Worm (Caenorhabditis elegans) whole organism, L1 larva: ENCODE data around the gene Y77E11A.12.

Source experiments
- C34B4.2 ChIP-seq: sonication (generic microtip); optimal IDR thresholded peaks from 2 replicates; lab custom pipeline; 2017; ENCODE audit warnings: mild to moderate bottlenecking, missing genetic modification characterization, missing compliant biosample characterization
- F16B12.6 ChIP-seq: fragments of 150-350 bp; optimal IDR thresholded peaks from 2 replicates; lab custom pipeline; 2014; ENCODE audit warnings: missing biosample characterization, missing genetic modification characterization
- aha-1 ChIP-seq: fragments of 150-350 bp; optimal IDR thresholded peaks from 2 replicates; lab custom pipeline; 2014; ENCODE audit warnings: missing biosample characterization, missing genetic modification characterization
- alr-1 ChIP-seq: fragments of 200-800 bp; sonication (Bioruptor generic); optimal IDR thresholded peaks from 2 replicates; lab custom pipeline; 2018; ENCODE audit warnings: borderline replicate concordance, mild to moderate bottlenecking, missing genetic modification characterization, missing compliant biosample characterization
- blmp-1 ChIP-seq: fragments of 150-350 bp; optimal IDR thresholded peaks from 2 replicates; lab custom pipeline; 2014; ENCODE audit warnings: missing biosample characterization, missing genetic modification characterization
- ceh-8 ChIP-seq: fragments of 200-800 bp; sonication (Bioruptor generic); optimal IDR thresholded peaks from 2 replicates; lab custom pipeline; 2018; ENCODE audit warnings: mild to moderate bottlenecking, missing genetic modification characterization, moderate library complexity, missing compliant biosample characterization
- ceh-82 ChIP-seq, 3 experiments: fragments of 150-350 bp in 1 of 3; sonication (generic microtip) in 2 of 3; optimal IDR thresholded peaks; 2 replicates each; lab custom pipeline; 2014 to 2017; ENCODE audit warnings: missing biosample characterization in 3 of 3, missing genetic modification characterization in 3 of 3
- ces-1 ChIP-seq: fragments of 150-350 bp; optimal IDR thresholded peaks from 2 replicates; lab custom pipeline; 2014; ENCODE audit warnings: missing biosample characterization, missing genetic modification reagents, missing genetic modification characterization
- dpl-1 ChIP-seq, 3 experiments: fragments of 150-350 bp in 2 of 3; sonication (generic microtip) in 1 of 3; optimal IDR thresholded peaks; 2 replicates each; lab custom pipeline; 2014 to 2017; ENCODE audit warnings: missing biosample characterization in 3 of 3, missing genetic modification characterization in 3 of 3, missing genetic modification reagents in 3 of 3
- efl-1 ChIP-seq, 4 experiments: fragments of 150-350 bp; optimal IDR thresholded peaks in 3 of 4; peaks in 1 of 4; 1 replicate in 1 of 4; 2 replicates in 3 of 4; lab custom pipeline; 2014; ENCODE audit warnings: missing biosample characterization in 2 of 4, missing genetic modification characterization in 2 of 4, missing genetic modification reagents in 2 of 4
- efl-3 ChIP-seq: fragments of 200-800 bp; sonication (Bioruptor generic); optimal IDR thresholded peaks from 2 replicates; lab custom pipeline; 2018; ENCODE audit warnings: mild to moderate bottlenecking, missing genetic modification characterization, missing compliant biosample characterization
- egl-27 ChIP-seq, 2 experiments: fragments of 150-350 bp in 1 of 2; sonication (generic microtip); optimal IDR thresholded peaks; 3 replicates each; lab custom pipeline; 2017 to 2018; ENCODE audit warnings: missing biosample characterization in 2 of 2, missing genetic modification characterization in 2 of 2, missing genetic modification reagents in 2 of 2
- elt-3 ChIP-seq, 6 experiments: fragments of 150-350 bp in 1 of 6; sonication (generic microtip); optimal IDR thresholded peaks; 2 replicates each; lab custom pipeline; 2017 to 2018; ENCODE audit warnings: missing biosample characterization in 6 of 6, missing genetic modification characterization in 6 of 6, inconsistent platforms in 1 of 6
- ets-5 ChIP-seq: fragments of 200-800 bp; sonication (Bioruptor generic); IDR thresholded peaks from 2 replicates; pipeline ENCODE4 v1.3.6; 2022; ENCODE audit warnings: missing genetic modification characterization, missing compliant biosample characterization
- fkh-10 ChIP-seq: sonication (generic microtip); optimal IDR thresholded peaks from 2 replicates; lab custom pipeline; 2017; ENCODE audit warnings: missing biosample characterization, missing genetic modification reagents, missing genetic modification characterization
- fkh-4 ChIP-seq: sonication (generic microtip); optimal IDR thresholded peaks from 2 replicates; lab custom pipeline; 2016; ENCODE audit warnings: missing compliant biosample characterization, missing genetic modification characterization, borderline replicate concordance
- fkh-8 ChIP-seq: sonication (generic microtip); optimal IDR thresholded peaks from 2 replicates; lab custom pipeline; 2016; ENCODE audit warnings: mild to moderate bottlenecking, missing genetic modification characterization, missing compliant biosample characterization
- hlh-17 ChIP-seq: fragments of 200-800 bp; sonication (Bioruptor generic); optimal IDR thresholded peaks from 2 replicates; lab custom pipeline; 2018; ENCODE audit warnings: missing genetic modification characterization, mild to moderate bottlenecking, missing compliant biosample characterization, moderate library complexity, borderline replicate concordance
- isw-1 ChIP-seq: fragments of 200-800 bp; sonication (Bioruptor generic); IDR thresholded peaks from 2 replicates; pipeline ENCODE4 v1.3.6; 2022; ENCODE audit warnings: missing genetic modification characterization, missing compliant biosample characterization
- jun-1 ChIP-seq: fragments of 150-350 bp; optimal IDR thresholded peaks from 2 replicates; lab custom pipeline; 2014; ENCODE audit warnings: missing biosample characterization, missing genetic modification reagents, missing genetic modification characterization
- lin-13 ChIP-seq: fragments of 150-350 bp; optimal IDR thresholded peaks from 2 replicates; lab custom pipeline; 2014; ENCODE audit warnings: missing biosample characterization, missing genetic modification reagents, missing genetic modification characterization
- lin-14 ChIP-seq: fragments of 200-800 bp; sonication (Bioruptor generic); optimal IDR thresholded peaks from 2 replicates; lab custom pipeline; 2018; ENCODE audit warnings: mild to moderate bottlenecking, missing genetic modification characterization, moderate library complexity, missing compliant biosample characterization
- lin-15B ChIP-seq: fragments of 150-350 bp; sonication (generic microtip); optimal IDR thresholded peaks from 3 replicates; lab custom pipeline; 2014; ENCODE audit warnings: missing biosample characterization, missing genetic modification characterization
- lin-35 ChIP-seq, 2 experiments: fragments of 150-350 bp; optimal IDR thresholded peaks; 2 replicates each; lab custom pipeline; 2014; ENCODE audit warnings: missing biosample characterization in 2 of 2, missing genetic modification characterization in 2 of 2, missing genetic modification reagents in 2 of 2
- lsy-2 ChIP-seq, 2 experiments: fragments of 150-350 bp; optimal IDR thresholded peaks; 2 replicates each; lab custom pipeline; 2014; ENCODE audit warnings: missing biosample characterization in 2 of 2, missing genetic modification characterization in 2 of 2
- mab-9 ChIP-seq: fragments of 200-800 bp; sonication (Bioruptor generic); IDR thresholded peaks from 2 replicates; pipeline ENCODE4 v1.3.6; 2022; ENCODE audit warnings: missing genetic modification reagents, missing genetic modification characterization, missing compliant biosample characterization
- mdl-1 ChIP-seq, 2 experiments: fragments of 150-350 bp; optimal IDR thresholded peaks; 2 replicates each; lab custom pipeline; 2014 to 2017; ENCODE audit warnings: missing biosample characterization in 2 of 2, missing genetic modification characterization in 2 of 2, inconsistent platforms in 1 of 2
- nhr-11 ChIP-seq: fragments of 150-350 bp; optimal IDR thresholded peaks from 2 replicates; lab custom pipeline; 2014; ENCODE audit warnings: missing biosample characterization, missing genetic modification characterization
- nhr-20 ChIP-seq: sonication (generic microtip); optimal IDR thresholded peaks from 2 replicates; lab custom pipeline; 2016; ENCODE audit warnings: mild to moderate bottlenecking, missing genetic modification characterization, missing compliant biosample characterization
- nhr-28 ChIP-seq: fragments of 150-350 bp; optimal IDR thresholded peaks from 2 replicates; lab custom pipeline; 2014; ENCODE audit warnings: missing biosample characterization, missing genetic modification characterization
- nhr-47 ChIP-seq: sonication (generic microtip); optimal IDR thresholded peaks from 2 replicates; lab custom pipeline; 2016; ENCODE audit warnings: mild to moderate bottlenecking, missing genetic modification characterization, moderate library complexity, missing compliant biosample characterization
- nhr-76 ChIP-seq: sonication (generic microtip); optimal IDR thresholded peaks from 2 replicates; lab custom pipeline; 2017; ENCODE audit warnings: missing biosample characterization, missing genetic modification characterization
- nhr-84 ChIP-seq: sonication (generic microtip); optimal IDR thresholded peaks from 2 replicates; lab custom pipeline; 2017; ENCODE audit warnings: missing biosample characterization, missing genetic modification characterization
- nhr-85 ChIP-seq: sonication (generic microtip); peaks from one replicate; lab custom pipeline; 2016; ENCODE audit warnings: missing genetic modification characterization, inconsistent platforms, missing compliant biosample characterization
- pag-3 ChIP-seq: sonication (generic microtip); optimal IDR thresholded peaks from 2 replicates; lab custom pipeline; 2017; ENCODE audit warnings: missing genetic modification characterization, mild to moderate bottlenecking, missing compliant biosample characterization, antibody characterized with exemption, borderline replicate concordance; ENCODE audit not compliant: insufficient read depth
- pax-3 ChIP-seq: fragments of 200-800 bp; sonication (Bioruptor generic); optimal IDR thresholded peaks from 2 replicates; lab custom pipeline; 2018; ENCODE audit warnings: mild to moderate bottlenecking, missing genetic modification characterization, moderate library complexity, missing compliant biosample characterization
- snu-23 ChIP-seq: sonication (generic microtip); optimal IDR thresholded peaks from 2 replicates; lab custom pipeline; 2016; ENCODE audit warnings: missing genetic modification characterization, missing compliant biosample characterization
- swsn-7 ChIP-seq: sonication (generic microtip); optimal IDR thresholded peaks from 2 replicates; lab custom pipeline; 2016; ENCODE audit warnings: missing genetic modification characterization, missing compliant biosample characterization
- tlp-1 ChIP-seq: fragments of 150-350 bp; optimal IDR thresholded peaks from 2 replicates; lab custom pipeline; 2014; ENCODE audit warnings: missing biosample characterization, missing genetic modification characterization
- unc-130 ChIP-seq: fragments of 150-350 bp; optimal IDR thresholded peaks from 2 replicates; lab custom pipeline; 2017; ENCODE audit warnings: missing biosample characterization, missing genetic modification characterization, inconsistent platforms
- unc-30 ChIP-seq: sonication (generic microtip); optimal IDR thresholded peaks from 2 replicates; lab custom pipeline; 2017; ENCODE audit warnings: missing biosample characterization, missing genetic modification characterization
- unc-62 ChIP-seq: fragments of 150-350 bp; optimal IDR thresholded peaks from 2 replicates; lab custom pipeline; 2014; ENCODE audit warnings: missing biosample characterization, missing genetic modification reagents, missing genetic modification characterization
- unc-86 ChIP-seq: sonication (generic microtip); optimal IDR thresholded peaks from 2 replicates; lab custom pipeline; 2016; ENCODE audit warnings: missing genetic modification characterization, missing compliant biosample characterization
- vab-15 ChIP-seq: sonication (generic microtip); optimal IDR thresholded peaks from 2 replicates; lab custom pipeline; 2017; ENCODE audit warnings: missing genotype, mild to moderate bottlenecking, missing genetic modification characterization, missing compliant biosample characterization
- zag-1 ChIP-seq: fragments of 150-350 bp; optimal IDR thresholded peaks from 2 replicates; lab custom pipeline; 2014; ENCODE audit warnings: missing biosample characterization, missing genetic modification characterization
- zip-4 ChIP-seq: fragments of 200-800 bp; sonication (Bioruptor generic); optimal IDR thresholded peaks from 2 replicates; lab custom pipeline; 2018; ENCODE audit warnings: mild to moderate bottlenecking, missing genetic modification characterization, moderate library complexity, missing compliant biosample characterization

Gene Y77E11A.12

ce11 chrIV:1454194-1454593 lies 20.7 kb downstream of the Y77E11A.12 start (continued):
- no peak for TF ChIP-seq tlp-1 (tag; lab: Kevin White, UChicago)
- peak; percentile 76 for TF ChIP-seq nhr-20
- TF ChIP-seq vab-15 (tag; lab: Kevin White, UChicago) = no peak
- no peak for TF ChIP-seq mab-9 (GFP tag; lab: Robert Waterston, UW)
- no peak for TF ChIP-seq ceh-8
- no peak for TF ChIP-seq F16B12.6 (tag; lab: Kevin White, UChicago)
- no peak for TF ChIP-seq nhr-47 (tag; lab: Kevin White, UChicago)
- no peak for TF ChIP-seq zip-4 (GFP tag; lab: Kevin White, UChicago)
- no peak for TF ChIP-seq unc-62 (GFP tag; lab: Kevin White, UChicago)
- TF ChIP-seq pag-3 (tag; lab: Kevin White, UChicago) = no peak
- no peak for TF ChIP-seq unc-86 (tag; lab: Kevin White, UChicago)
- no peak for TF ChIP-seq efl-3 (GFP tag; lab: Kevin White, UChicago)
- TF ChIP-seq alr-1 (tag; lab: Kevin White, UChicago) = no peak
- TF ChIP-seq dpl-1 (GFP tag; optimal IDR thresholded peaks at IDR 0.05; lab: Kevin White, UChicago) = peak in 1 of 3 experiments; percentile 2
- peak; percentile 92 for TF ChIP-seq nhr-85 (tag; lab: Kevin White, UChicago)
- TF ChIP-seq aha-1 (tag; lab: Kevin White, UChicago) = no peak
- no peak for TF ChIP-seq isw-1 (GFP tag; lab: Robert Waterston, UW)
- TF ChIP-seq snu-23 (GFP tag; lab: Kevin White, UChicago) = peak; percentile 54
- no peak for TF ChIP-seq fkh-8 (tag; lab: Kevin White, UChicago)

DNA sequence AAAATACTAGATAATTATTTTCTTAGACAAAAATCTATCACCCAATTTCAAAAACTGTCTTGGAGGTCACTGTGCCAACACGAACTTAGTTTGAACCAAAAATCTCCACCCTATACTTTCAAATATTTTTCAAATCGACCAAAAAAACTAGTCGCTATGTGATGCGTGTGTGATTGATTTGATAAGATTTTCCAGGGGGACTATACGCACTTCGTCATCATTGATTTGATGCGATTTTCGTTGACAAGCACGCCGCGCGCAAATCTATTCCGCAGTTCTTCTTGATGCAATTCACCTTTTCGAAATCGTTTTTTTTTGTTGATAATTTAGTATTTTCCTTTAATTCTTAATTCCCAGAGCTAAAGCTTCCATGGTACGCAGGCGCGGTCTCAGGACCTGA lies 21.5 kb downstream of the Y77E11A.12 start:
- peak; percentile 69 for TF ChIP-seq nhr-85 (tag; lab: Kevin White, UChicago)
- TF ChIP-seq ceh-8 = no peak
- TF ChIP-seq lin-14 = peak; percentile 27
- TF ChIP-seq elt-3 (tag; optimal IDR thresholded peaks at IDR 0.05; lab: Kevin White, UChicago) = peak in 4 of 6 experiments; percentile 30 to 71 (median 43)
- TF ChIP-seq mdl-1 (tag; optimal IDR thresholded peaks at IDR 0.05; lab: Kevin White, UChicago) = peak in 1 of 2 experiments; percentile 31
- no peak for TF ChIP-seq unc-30 (tag; lab: Kevin White, UChicago)
- TF ChIP-seq nhr-20 = peak; percentile 20
- peak in 1 of 2 experiments; percentile 21 for TF ChIP-seq lin-35 (GFP tag; optimal IDR thresholded peaks at IDR 0.05; lab: Kevin White, UChicago)
- peak; percentile 51 for TF ChIP-seq blmp-1 (tag; lab: Kevin White, UChicago)
- TF ChIP-seq snu-23 (GFP tag; lab: Kevin White, UChicago) = no peak
- TF ChIP-seq, all 84 proteins: peak for 7

DNA sequence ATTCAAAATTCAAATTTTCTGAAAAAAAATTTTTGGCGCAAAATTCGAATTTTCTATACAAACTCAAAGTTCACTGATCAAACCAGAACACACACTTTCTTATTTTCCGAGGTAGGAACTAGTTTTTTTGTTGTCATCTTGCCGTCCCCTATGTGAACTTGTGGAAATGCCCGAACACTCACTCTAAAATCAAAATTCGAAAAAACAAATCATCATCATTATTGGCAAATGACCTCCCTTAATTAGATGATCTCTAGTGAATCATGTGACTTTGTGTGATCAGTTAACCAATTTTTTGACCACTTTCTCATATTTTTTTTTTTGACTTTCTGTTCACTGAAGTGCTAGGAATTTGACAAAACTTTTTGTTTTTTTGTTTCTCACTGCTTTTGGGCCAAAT lies 22.4 kb downstream of the Y77E11A.12 start:
- no peak for TF ChIP-seq hlh-17 (GFP tag; lab: Kevin White, UChicago)
- TF ChIP-seq zip-4 (GFP tag; lab: Kevin White, UChicago) = no peak
- no peak for TF ChIP-seq lsy-2 (tag; optimal IDR thresholded peaks at IDR 0.05; lab: Kevin White, UChicago)
- TF ChIP-seq egl-27 (tag; optimal IDR thresholded peaks at IDR 0.05; lab: Kevin White, UChicago) = no peak
- TF ChIP-seq vab-15 (tag; lab: Kevin White, UChicago) = no peak
- TF ChIP-seq fkh-4 (tag; lab: Kevin White, UChicago) = no peak
- no peak for TF ChIP-seq efl-1 (optimal IDR thresholded peaks at IDR 0.05; lab: Kevin White, UChicago)
- TF ChIP-seq efl-1 (GFP tag; optimal IDR thresholded peaks at IDR 0.05 in 1 of 2; lab: Kevin White, UChicago) = peak in 1 of 2 experiments; percentile 91
- no peak for TF ChIP-seq ceh-8
- no peak for TF ChIP-seq jun-1 (tag; lab: Kevin White, UChicago)
- peak; percentile 32 for TF ChIP-seq blmp-1 (tag; lab: Kevin White, UChicago)
- no peak for TF ChIP-seq nhr-28 (tag; lab: Kevin White, UChicago)
- no peak for TF ChIP-seq pax-3 (tag; lab: Kevin White, UChicago)
- no peak for TF ChIP-seq snu-23 (GFP tag; lab: Kevin White, UChicago)
- no peak for TF ChIP-seq nhr-76 (tag; lab: Kevin White, UChicago)
- no peak for TF ChIP-seq unc-62 (GFP tag; lab: Kevin White, UChicago)
- no peak for TF ChIP-seq swsn-7 (tag; lab: Kevin White, UChicago)
- no peak for TF ChIP-seq fkh-10 (GFP tag; lab: Kevin White, UChicago)
- TF ChIP-seq aha-1 (tag; lab: Kevin White, UChicago) = no peak
- no peak for TF ChIP-seq tlp-1 (tag; lab: Kevin White, UChicago)
- TF ChIP-seq nhr-84 (tag; lab: Kevin White, UChicago) = no peak
- TF ChIP-seq ets-5 (GFP tag; lab: Robert Waterston, UW) = no peak
- no peak for TF ChIP-seq isw-1 (GFP tag; lab: Robert Waterston, UW)
- no peak for TF ChIP-seq C34B4.2
- TF ChIP-seq ceh-82 (tag; optimal IDR thresholded peaks at IDR 0.05; lab: Kevin White, UChicago) = no peak
- TF ChIP-seq elt-3 (tag; optimal IDR thresholded peaks at IDR 0.05; lab: Kevin White, UChicago) = peak in 1 of 6 experiments; percentile 22
- no peak for TF ChIP-seq unc-130 (tag; lab: Kevin White, UChicago)
- TF ChIP-seq lin-13 (GFP tag; lab: Kevin White, UChicago) = no peak
- TF ChIP-seq lin-15B (tag; lab: Kevin White, UChicago) = no peak
- TF ChIP-seq zag-1 (tag; lab: Kevin White, UChicago) = no peak
- TF ChIP-seq nhr-11 (tag; lab: Kevin White, UChicago) = no peak
- TF ChIP-seq ces-1 (GFP tag; lab: Kevin White, UChicago) = no peak
